Fruit fly (Drosophila melanogaster) whole organism, embryonic: ENCODE data around the gene CG31817.

Experiments used
- Asciz ChIP-seq: fragments of 200-800 bp; sonication (Bioruptor generic); optimal IDR thresholded peaks from 2 replicates; lab custom pipeline; 2017; ENCODE audit warnings: missing biosample characterization, mild to moderate bottlenecking, missing genetic modification characterization, missing genetic modification reagents
- CG1024 ChIP-seq: fragments of 200-800 bp; sonication (Bioruptor generic); IDR thresholded peaks from 2 replicates; pipeline ENCODE4 v1.3.6; 2022; ENCODE audit warnings: missing biosample characterization, missing genetic modification characterization
- CG10543 ChIP-seq: fragments of 200-800 bp; sonication (Bioruptor generic); optimal IDR thresholded peaks from 3 replicates; lab custom pipeline; 2017; ENCODE audit warnings: missing biosample characterization, mild to moderate bottlenecking, missing genetic modification characterization, moderate library complexity
- CG12236 ChIP-seq: fragments of 200-800 bp; sonication (Bioruptor generic); optimal IDR thresholded peaks from 2 replicates; lab custom pipeline; 2016; ENCODE audit warnings: missing biosample characterization, missing genetic modification characterization
- CG12942 ChIP-seq: fragments of 200-800 bp; sonication (Bioruptor generic); optimal IDR thresholded peaks from 3 replicates; lab custom pipeline; 2016; ENCODE audit warnings: missing biosample characterization, missing genetic modification characterization
- CG13287 ChIP-seq: fragments of 200-800 bp; sonication (Bioruptor generic); IDR thresholded peaks from 2 replicates; pipeline ENCODE4 v1.3.6; 2022; ENCODE audit warnings: missing biosample characterization, missing genetic modification characterization; ENCODE audit not compliant: partially characterized antibody
- CG13624 ChIP-seq: fragments of 200-800 bp; sonication (Bioruptor generic); optimal IDR thresholded peaks from 2 replicates; lab custom pipeline; 2016; ENCODE audit warnings: missing biosample characterization, missing genetic modification characterization
- CG14965 ChIP-seq: fragments of 200-800 bp; sonication (Bioruptor generic); optimal IDR thresholded peaks from 2 replicates; lab custom pipeline; 2016; ENCODE audit warnings: missing biosample characterization, missing genetic modification characterization, borderline replicate concordance
- CG1603 ChIP-seq: fragments of 200-800 bp; sonication (Bioruptor generic); optimal IDR thresholded peaks from 2 replicates; lab custom pipeline; 2019; ENCODE audit warnings: missing biosample characterization, mild to moderate bottlenecking, missing genetic modification characterization, moderate library complexity
- CG16863 ChIP-seq: fragments of 200-800 bp; sonication (Bioruptor generic); optimal IDR thresholded peaks from 3 replicates; lab custom pipeline; 2016; ENCODE audit warnings: missing biosample characterization, missing genetic modification characterization
- CG17385 ChIP-seq: fragments of 200-800 bp; sonication (Bioruptor generic); optimal IDR thresholded peaks from 3 replicates; lab custom pipeline; 2018; ENCODE audit warnings: missing biosample characterization, mild to moderate bottlenecking, missing genetic modification characterization
- CG2199 ChIP-seq: fragments of 200-800 bp; sonication (Bioruptor generic); IDR thresholded peaks from 3 replicates; pipeline ENCODE4 v1.3.6; 2022; ENCODE audit warnings: missing biosample characterization, missing genetic modification characterization
- CG4328 ChIP-seq: fragments of 200-800 bp; sonication (Bioruptor generic); optimal IDR thresholded peaks from 3 replicates; lab custom pipeline; 2017; ENCODE audit warnings: missing biosample characterization, missing genetic modification reagents, missing genetic modification characterization
- CG4854 ChIP-seq: fragments of 200-800 bp; sonication (Bioruptor generic); optimal IDR thresholded peaks from 2 replicates; lab custom pipeline; 2016; ENCODE audit warnings: missing biosample characterization, missing genetic modification characterization, inconsistent platforms
- CG5245 ChIP-seq: fragments of 200-800 bp; sonication (Bioruptor generic); optimal IDR thresholded peaks from 3 replicates; lab custom pipeline; 2016; ENCODE audit warnings: missing biosample characterization, missing genetic modification characterization
- CG7928 ChIP-seq: fragments of 200-800 bp; sonication (Bioruptor generic); optimal IDR thresholded peaks from 2 replicates; lab custom pipeline; 2017; ENCODE audit warnings: missing biosample characterization, mild to moderate bottlenecking, missing genetic modification characterization
- Chrac-16 ChIP-seq: fragments of 200-800 bp; sonication (Bioruptor generic); optimal IDR thresholded peaks from 3 replicates; lab custom pipeline; 2016; ENCODE audit warnings: missing biosample characterization, missing genetic modification characterization
- Ets97D ChIP-seq: fragments of 200-800 bp; sonication (Bioruptor generic); optimal IDR thresholded peaks from 3 replicates; lab custom pipeline; 2016; ENCODE audit warnings: missing biosample characterization, missing genetic modification characterization
- Fer1 ChIP-seq: fragments of 200-800 bp; sonication (Bioruptor generic); optimal IDR thresholded peaks from 2 replicates; lab custom pipeline; 2017; ENCODE audit warnings: missing biosample characterization, mild to moderate bottlenecking, missing genetic modification characterization
- H15 ChIP-seq: fragments of 200-800 bp; sonication (Bioruptor generic); IDR thresholded peaks from 3 replicates; pipeline ENCODE4 v1.3.6; 2022; ENCODE audit warnings: missing biosample characterization, missing genetic modification characterization
- Meics ChIP-seq: fragments of 200-800 bp; sonication (Bioruptor generic); optimal IDR thresholded peaks from 2 replicates; lab custom pipeline; 2017; ENCODE audit warnings: missing biosample characterization, mild to moderate bottlenecking, missing genetic modification characterization
- Mes4 ChIP-seq: fragments of 200-800 bp; sonication (Bioruptor generic); optimal IDR thresholded peaks from 2 replicates; lab custom pipeline; 2016; ENCODE audit warnings: missing biosample characterization, missing genetic modification characterization
- Opbp ChIP-seq: fragments of 200-800 bp; sonication (Bioruptor generic); IDR thresholded peaks from 3 replicates; pipeline ENCODE4 v1.3.6; 2022; ENCODE audit warnings: missing biosample characterization, missing genetic modification characterization; ENCODE audit not compliant: partially characterized antibody
- Rx ChIP-seq: fragments of 200-800 bp; sonication (Bioruptor generic); IDR thresholded peaks from 2 replicates; pipeline ENCODE4 v1.3.6; 2022; ENCODE audit warnings: missing biosample characterization, missing genetic modification characterization
- Sox100B ChIP-seq: fragments of 200-800 bp; sonication (Bioruptor generic); optimal IDR thresholded peaks from 3 replicates; lab custom pipeline; 2018; ENCODE audit warnings: missing biosample characterization, mild to moderate bottlenecking, missing genetic modification characterization
- Taf1 ChIP-seq: fragments of 200-800 bp; sonication (Bioruptor generic); IDR thresholded peaks from 2 replicates; pipeline ENCODE4 v1.3.6; 2022; ENCODE audit warnings: missing biosample characterization, missing genetic modification characterization
- Vsx1 ChIP-seq: fragments of 200-800 bp; sonication (Bioruptor generic); optimal IDR thresholded peaks from 2 replicates; lab custom pipeline; 2017; ENCODE audit warnings: missing biosample characterization, mild to moderate bottlenecking, missing genetic modification characterization, missing genetic modification reagents
- YL-1 ChIP-seq: fragments of 200-800 bp; sonication (Bioruptor generic); optimal IDR thresholded peaks from 3 replicates; lab custom pipeline; 2017; ENCODE audit warnings: missing biosample characterization, mild to moderate bottlenecking, missing genetic modification characterization
- bigmax ChIP-seq: fragments of 200-800 bp; sonication (Bioruptor generic); optimal IDR thresholded peaks from 2 replicates; lab custom pipeline; 2018; ENCODE audit warnings: missing biosample characterization, mild to moderate bottlenecking, missing genetic modification characterization
- cad ChIP-seq: fragments of >200 bp; optimal IDR thresholded peaks from 2 replicates; lab custom pipeline; 2017; ENCODE audit warnings: missing biosample characterization, missing genetic modification characterization
- chinmo ChIP-seq: fragments of 200-800 bp; sonication (Bioruptor generic); IDR thresholded peaks from 4 replicates; pipeline ENCODE4 v1.3.6; 2022; ENCODE audit warnings: missing biosample characterization, missing genetic modification characterization; ENCODE audit not compliant: partially characterized antibody
- crol ChIP-seq: fragments of 200-800 bp; sonication (Bioruptor generic); IDR thresholded peaks from 2 replicates; pipeline ENCODE4 v1.3.6; 2022; ENCODE audit warnings: missing biosample characterization, missing genetic modification characterization
- dan ChIP-seq: fragments of 200-800 bp; sonication (Bioruptor generic); IDR thresholded peaks from 2 replicates; pipeline ENCODE4 v1.3.6; 2022; ENCODE audit warnings: missing biosample characterization, missing genetic modification characterization
- gcm2 ChIP-seq: fragments of 200-800 bp; sonication (Bioruptor generic); optimal IDR thresholded peaks from 2 replicates; lab custom pipeline; 2016; ENCODE audit warnings: missing biosample characterization, missing genetic modification characterization
- grau ChIP-seq: fragments of 200-800 bp; optimal IDR thresholded peaks from 3 replicates; lab custom pipeline; 2019; ENCODE audit warnings: missing biosample characterization, mild to moderate bottlenecking, missing genetic modification characterization, moderate library complexity
- hkb ChIP-seq, 2 experiments: fragments of 200-800 bp in 1 of 2; fragments of >200 bp in 1 of 2; sonication (Bioruptor generic) in 1 of 2; IDR thresholded peaks in 1 of 2; optimal IDR thresholded peaks in 1 of 2; 2 replicates each; pipeline versions ENCODE4 v1.3.6 to Lab custom; 2017 to 2022; ENCODE audit warnings: missing biosample characterization in 1 of 2, missing genetic modification characterization in 1 of 2
- inv ChIP-seq: fragments of 200-800 bp; sonication (Bioruptor generic); IDR thresholded peaks from 2 replicates; pipeline ENCODE4 v1.3.6; 2022; ENCODE audit warnings: missing biosample characterization, missing genetic modification characterization; ENCODE audit not compliant: partially characterized antibody
- jigr1 ChIP-seq: fragments of 200-800 bp; sonication (Bioruptor generic); IDR thresholded peaks from 3 replicates; pipeline ENCODE4 v1.3.6; 2022; ENCODE audit warnings: missing biosample characterization, missing genetic modification characterization
- lilli ChIP-seq: fragments of 200-800 bp; sonication (Bioruptor generic); optimal IDR thresholded peaks from 3 replicates; lab custom pipeline; 2016; ENCODE audit warnings: missing biosample characterization, missing genetic modification characterization
- lmd ChIP-seq: fragments of 200-800 bp; sonication (Bioruptor generic); IDR thresholded peaks from 2 replicates; pipeline ENCODE4 v1.3.6; 2022; ENCODE audit warnings: missing biosample characterization, missing genetic modification characterization
- mam ChIP-seq: fragments of 200-800 bp; sonication (Bioruptor generic); optimal IDR thresholded peaks from 3 replicates; lab custom pipeline; 2016; ENCODE audit warnings: missing biosample characterization, missing genetic modification characterization
- pum ChIP-seq: fragments of 200-800 bp; sonication (Bioruptor generic); optimal IDR thresholded peaks from 2 replicates; lab custom pipeline; 2016; ENCODE audit warnings: missing biosample characterization, missing genetic modification characterization
- sc ChIP-seq, 3 experiments: fragments of >200 bp in 2 of 3; fragments of 200-800 bp in 1 of 3; sonication (Bioruptor generic) in 1 of 3; optimal IDR thresholded peaks; 2 replicates in 2 of 3; 3 replicates in 1 of 3; lab custom pipeline; 2017; ENCODE audit warnings: mild to moderate bottlenecking in 1 of 3, missing biosample characterization in 1 of 3, missing genetic modification characterization in 1 of 3, missing genetic modification reagents in 1 of 3
- schlank ChIP-seq: fragments of 200-800 bp; sonication (Bioruptor generic); optimal IDR thresholded peaks from 2 replicates; lab custom pipeline; 2018; ENCODE audit warnings: missing biosample characterization, mild to moderate bottlenecking, missing genetic modification characterization
- sens ChIP-seq: fragments of 200-800 bp; sonication (Bioruptor generic); peaks from one replicate; lab custom pipeline; 2016; ENCODE audit warnings: missing biosample characterization, missing genetic modification characterization
- seq ChIP-seq: fragments of 200-800 bp; sonication (Bioruptor generic); IDR thresholded peaks from 2 replicates; pipeline ENCODE4 v1.3.6; 2022; ENCODE audit warnings: missing biosample characterization, missing genetic modification characterization
- toy ChIP-seq: fragments of 200-800 bp; sonication (Bioruptor generic); IDR thresholded peaks from 2 replicates; pipeline ENCODE4 v1.3.6; 2022; ENCODE audit warnings: missing biosample characterization, missing genetic modification characterization
- usp ChIP-seq: fragments of >200 bp; optimal IDR thresholded peaks from 2 replicates; lab custom pipeline; 2017; ENCODE audit warnings: missing biosample characterization, missing genetic modification characterization

The CG31817 gene

DNA sequence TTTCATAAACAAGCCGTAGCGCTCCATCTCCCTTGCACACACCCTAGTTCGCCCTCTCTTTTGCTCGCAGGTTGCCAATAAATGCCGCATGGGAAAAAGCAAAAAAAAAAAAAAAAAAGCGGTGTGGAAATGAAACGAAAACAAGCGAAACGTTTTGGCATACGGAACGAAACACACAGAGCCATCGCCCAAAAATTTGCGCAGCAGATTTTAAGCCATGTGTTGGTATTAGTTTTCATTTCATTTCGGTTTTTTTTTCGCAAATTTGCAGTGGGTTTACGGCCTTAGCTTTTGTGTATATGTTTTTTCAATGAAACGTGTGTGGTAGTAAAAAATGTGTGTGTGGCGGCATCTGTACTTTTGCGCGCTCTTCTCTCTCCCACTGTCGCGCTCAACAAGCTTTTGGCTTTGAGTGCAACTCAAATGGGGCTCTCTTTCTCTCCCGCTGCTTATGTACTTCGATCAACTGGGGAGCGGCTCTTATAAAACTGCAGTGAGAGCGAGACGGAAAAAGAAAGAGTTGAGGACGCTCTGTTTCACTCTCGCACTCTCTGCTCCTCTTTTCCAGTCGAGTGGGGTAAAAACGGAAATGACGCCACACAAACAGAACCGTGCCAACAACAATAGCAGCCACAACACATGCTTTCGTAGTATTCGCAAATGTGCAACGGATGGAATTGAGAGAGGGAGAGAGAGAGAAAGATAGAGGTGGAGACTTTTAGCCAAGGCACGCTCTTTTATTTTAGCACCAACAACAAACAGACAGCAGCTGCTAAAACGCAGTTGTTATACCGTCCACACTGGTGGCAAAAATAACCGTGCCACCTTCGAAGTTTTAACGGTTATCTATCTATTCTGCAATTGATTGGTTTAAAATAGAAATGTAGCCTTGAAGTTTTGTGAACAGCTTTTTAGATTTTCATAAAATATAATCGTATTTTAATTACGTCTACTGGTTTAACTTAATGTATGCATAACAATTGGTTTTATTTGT lies 53.1 kb downstream of the CG31817 start (continued):
- no peak for TF ChIP-seq hkb (optimal IDR thresholded peaks at IDR 0.05; lab: Kevin White, UChicago)
- no peak for TF ChIP-seq hkb (GFP tag; IDR thresholded peaks at IDR 0.05; lab: Robert Waterston, UW)
- no peak for TF ChIP-seq lmd (GFP tag; lab: Robert Waterston, UW)
- peak; percentile 45 for TF ChIP-seq grau (tag; lab: Kevin White, UChicago)
- TF ChIP-seq Sox100B: peak; percentile 25
- no peak for TF ChIP-seq Opbp
- TF ChIP-seq CG10543 (GFP tag; lab: Kevin White, UChicago): peak; percentile 36
- no peak for TF ChIP-seq seq (GFP tag; lab: Robert Waterston, UW)
- peak; percentile 74 for TF ChIP-seq Ets97D (GFP tag; lab: Kevin White, UChicago)
- TF ChIP-seq CG2199 (GFP tag; lab: Robert Waterston, UW): no peak
- TF ChIP-seq CG13624 (GFP tag; lab: Kevin White, UChicago): peak; percentile 76
- TF ChIP-seq H15 (GFP tag; lab: Robert Waterston, UW): no peak
- TF ChIP-seq Fer1 (GFP tag; lab: Kevin White, UChicago): peak; percentile 45
- TF ChIP-seq CG12942 (GFP tag; lab: Kevin White, UChicago): peak; percentile 23
- no peak for TF ChIP-seq usp (GFP tag; lab: Kevin White, UChicago)
- no peak for TF ChIP-seq CG12236 (GFP tag; lab: Kevin White, UChicago)
- no peak for TF ChIP-seq dan
- TF ChIP-seq pum (GFP tag; lab: Kevin White, UChicago): no peak
- peak; percentile 44 for TF ChIP-seq Asciz (GFP tag; lab: Kevin White, UChicago)
- peak; percentile 50 for TF ChIP-seq mam (GFP tag; lab: Kevin White, UChicago)
- no peak for TF ChIP-seq YL-1 (GFP tag; lab: Kevin White, UChicago)
- TF ChIP-seq CG4854 (GFP tag; lab: Kevin White, UChicago): peak; percentile 36
- TF ChIP-seq jigr1: no peak
- TF ChIP-seq cad (GFP tag; lab: Kevin White, UChicago): peak; percentile 28
- no peak for TF ChIP-seq Mes4 (GFP tag; lab: Kevin White, UChicago)
- TF ChIP-seq crol: no peak
- TF ChIP-seq CG1024 (GFP tag; lab: Robert Waterston, UW): no peak
- peak; percentile 44 for TF ChIP-seq bigmax (GFP tag; lab: Kevin White, UChicago)
- peak; percentile 94 for TF ChIP-seq sens
- no peak for TF ChIP-seq Taf1
- TF ChIP-seq CG14965 (GFP tag; lab: Kevin White, UChicago): no peak
- peak; percentile 27 for TF ChIP-seq CG17385 (GFP tag; lab: Kevin White, UChicago)
- TF ChIP-seq chinmo (GFP tag; lab: Robert Waterston, UW): no peak
- no peak for TF ChIP-seq CG13287 (GFP tag; lab: Robert Waterston, UW)
- peak; percentile 5 for TF ChIP-seq CG16863 (GFP tag; lab: Kevin White, UChicago)
- TF ChIP-seq Vsx1 (GFP tag; lab: Kevin White, UChicago): peak; percentile 40
- peak; percentile 47 for TF ChIP-seq schlank (tag; lab: Kevin White, UChicago)
- peak; percentile 33 for TF ChIP-seq Chrac-16 (GFP tag; lab: Kevin White, UChicago)
- TF ChIP-seq CG4328 (GFP tag; lab: Kevin White, UChicago): peak; percentile 25
- no peak for TF ChIP-seq Rx (GFP tag; lab: Robert Waterston, UW)
- TF ChIP-seq Meics (GFP tag; lab: Kevin White, UChicago): peak; percentile 68
- no peak for TF ChIP-seq CG5245 (GFP tag; lab: Kevin White, UChicago)
- TF ChIP-seq toy (GFP tag; lab: Robert Waterston, UW): no peak
- peak; percentile 64 for TF ChIP-seq lilli (GFP tag; lab: Kevin White, UChicago)
- peak; percentile 30 for TF ChIP-seq CG1603 (tag; lab: Kevin White, UChicago)
- no peak for TF ChIP-seq inv (GFP tag; lab: Robert Waterston, UW)
- peak; percentile 47 for TF ChIP-seq gcm2 (GFP tag; lab: Kevin White, UChicago)
- TF ChIP-seq CG7928 (GFP tag; lab: Kevin White, UChicago): peak; percentile 25
- no peak for TF ChIP-seq sc (optimal IDR thresholded peaks at IDR 0.05; lab: Kevin White, UChicago)
- no peak for TF ChIP-seq sc (GFP tag; optimal IDR thresholded peaks at IDR 0.05; lab: Kevin White, UChicago)
